Worm (Caenorhabditis elegans): ENCODE results near the gene CC8.3.

CC8.3 gene

ce11 chrIV:3621805-3622355 is 20.2 kb downstream of the CC8.3 start:
- TF ChIP-seq ceh-13 (GFP tag; optimal IDR thresholded peaks at IDR 0.05): no peak
- no peak for TF ChIP-seq tbx-11 (GFP tag; IDR thresholded peaks at IDR 0.05)
- no peak for TF ChIP-seq F13C5.2 (tag; optimal IDR thresholded peaks at IDR 0.05)
- TF ChIP-seq scrt-1 (GFP tag; IDR thresholded peaks at IDR 0.05): no peak
- no peak for TF ChIP-seq hnd-1 (tag; optimal IDR thresholded peaks at IDR 0.05)
- TF ChIP-seq aly-1 (tag; optimal IDR thresholded peaks at IDR 0.05): no peak
- no peak for TF ChIP-seq ama-1 (optimal IDR thresholded peaks at IDR 0.05)
- no peak for TF ChIP-seq ceh-36 (tag; optimal IDR thresholded peaks at IDR 0.05)
- no peak for TF ChIP-seq tra-4 (tag; optimal IDR thresholded peaks at IDR 0.05)
- no peak for TF ChIP-seq B0310.2 (tag; optimal IDR thresholded peaks at IDR 0.05)
- TF ChIP-seq ets-7 (tag; optimal IDR thresholded peaks at IDR 0.05): no peak
- TF ChIP-seq hmg-4 (GFP tag; optimal IDR thresholded peaks at IDR 0.05): no peak
- no peak for TF ChIP-seq tbx-37 (GFP tag; conservative IDR thresholded peaks at IDR 0.05)
- no peak for TF ChIP-seq pes-1 (GFP tag; IDR thresholded peaks at IDR 0.05)
- TF ChIP-seq sea-1 (GFP tag; conservative IDR thresholded peaks at IDR 0.05): no peak

- TF ChIP-seq ama-1 (optimal IDR thresholded peaks at IDR 0.05): no peak
- no peak for TF ChIP-seq hmbx-1 (tag; optimal IDR thresholded peaks at IDR 0.05)
- TF ChIP-seq F13C5.2 (tag; optimal IDR thresholded peaks at IDR 0.05): no peak
- no peak for TF ChIP-seq ceh-36 (tag; optimal IDR thresholded peaks at IDR 0.05)
Observed at ce11 chrIV:3618719-3619118, 23.4 kb downstream of the CC8.3 start.

ce11 chrIV:3613022-3613605 is 29.0 kb downstream of the CC8.3 start, which contains the start of gene ltah-1.2:
ltah-1.2 (minus strand) TSS chrIV:3613072.
- TF ChIP-seq tra-4 (tag; optimal IDR thresholded peaks at IDR 0.05) (no peak), sea-1 (GFP tag; conservative IDR thresholded peaks at IDR 0.05) (no peak), ama-1 (optimal IDR thresholded peaks at IDR 0.05) (no peak), hmbx-1 (tag; optimal IDR thresholded peaks at IDR 0.05) (no peak)

ce11 chrIV:3611845-3612244 is 30.2 kb downstream of the CC8.3 start:
- TF ChIP-seq pes-1 (GFP tag; IDR thresholded peaks at IDR 0.05): no peak

- TF ChIP-seq hnd-1 (tag; optimal IDR thresholded peaks at IDR 0.05): no peak
- TF ChIP-seq hmbx-1 (tag; optimal IDR thresholded peaks at IDR 0.05): no peak
- TF ChIP-seq flt-1 (GFP tag; IDR thresholded peaks at IDR 0.05): no peak
- no peak for TF ChIP-seq pes-1 (GFP tag; IDR thresholded peaks at IDR 0.05)
- no peak for TF ChIP-seq F13C5.2 (tag; optimal IDR thresholded peaks at IDR 0.05)
- TF ChIP-seq tbx-37 (GFP tag; conservative IDR thresholded peaks at IDR 0.05): no peak
- TF ChIP-seq hmg-4 (GFP tag; optimal IDR thresholded peaks at IDR 0.05): no peak
- no peak for TF ChIP-seq sea-1 (GFP tag; conservative IDR thresholded peaks at IDR 0.05)
- TF ChIP-seq aly-1 (tag; optimal IDR thresholded peaks at IDR 0.05): no peak
- TF ChIP-seq tbx-11 (GFP tag; IDR thresholded peaks at IDR 0.05): no peak
- no peak for TF ChIP-seq ets-7 (tag; optimal IDR thresholded peaks at IDR 0.05)
- no peak for TF ChIP-seq ceh-36 (tag; optimal IDR thresholded peaks at IDR 0.05)
- TF ChIP-seq ceh-13 (GFP tag; optimal IDR thresholded peaks at IDR 0.05): no peak
- TF ChIP-seq scrt-1 (GFP tag; IDR thresholded peaks at IDR 0.05): no peak
- TF ChIP-seq B0310.2 (tag; optimal IDR thresholded peaks at IDR 0.05): no peak
- TF ChIP-seq ama-1 (optimal IDR thresholded peaks at IDR 0.05): no peak
- TF ChIP-seq tra-4 (tag; optimal IDR thresholded peaks at IDR 0.05): no peak
Observed at ce11 chrIV:3610987-3611386, 31.1 kb downstream of the CC8.3 start.

ce11 chrIV:3608547-3609222 is 33.4 kb downstream of the CC8.3 start:
- no peak for TF ChIP-seq hmbx-1 (tag; optimal IDR thresholded peaks at IDR 0.05)
- TF ChIP-seq hmg-4 (GFP tag; optimal IDR thresholded peaks at IDR 0.05): no peak
- TF ChIP-seq aly-1 (tag; optimal IDR thresholded peaks at IDR 0.05): no peak
- TF ChIP-seq ceh-36 (tag; optimal IDR thresholded peaks at IDR 0.05): peak; percentile 89
- TF ChIP-seq ama-1 (optimal IDR thresholded peaks at IDR 0.05): no peak
- TF ChIP-seq scrt-1 (GFP tag; IDR thresholded peaks at IDR 0.05): no peak

- no peak for TF ChIP-seq tra-4 (tag; optimal IDR thresholded peaks at IDR 0.05)
- no peak for TF ChIP-seq hmg-4 (GFP tag; optimal IDR thresholded peaks at IDR 0.05)
- TF ChIP-seq flt-1 (GFP tag; IDR thresholded peaks at IDR 0.05): no peak
- no peak for TF ChIP-seq scrt-1 (GFP tag; IDR thresholded peaks at IDR 0.05)
- no peak for TF ChIP-seq pes-1 (GFP tag; IDR thresholded peaks at IDR 0.05)
- no peak for TF ChIP-seq hmbx-1 (tag; optimal IDR thresholded peaks at IDR 0.05)
- TF ChIP-seq tbx-11 (GFP tag; IDR thresholded peaks at IDR 0.05): no peak
- TF ChIP-seq ets-7 (tag; optimal IDR thresholded peaks at IDR 0.05): no peak
- no peak for TF ChIP-seq ama-1 (optimal IDR thresholded peaks at IDR 0.05)
- TF ChIP-seq B0310.2 (tag; optimal IDR thresholded peaks at IDR 0.05): no peak
- no peak for TF ChIP-seq ceh-13 (GFP tag; optimal IDR thresholded peaks at IDR 0.05)
- TF ChIP-seq hnd-1 (tag; optimal IDR thresholded peaks at IDR 0.05): no peak
- TF ChIP-seq aly-1 (tag; optimal IDR thresholded peaks at IDR 0.05): no peak
- no peak for TF ChIP-seq sea-1 (GFP tag; conservative IDR thresholded peaks at IDR 0.05)
- no peak for TF ChIP-seq tbx-37 (GFP tag; conservative IDR thresholded peaks at IDR 0.05)
Observed at ce11 chrIV:3606285-3606834, 35.7 kb downstream of the CC8.3 start, which contains the start of the genes Y37E11B.10 and kgb-2. Y37E11B.10 (minus strand) TSS chrIV:3606466. kgb-2 (plus strand) TSS chrIV:3606784.

ce11 chrIV:3604104-3604503 is 38.0 kb downstream of the CC8.3 start:
- no peak for TF ChIP-seq sea-1 (GFP tag; conservative IDR thresholded peaks at IDR 0.05)
- no peak for TF ChIP-seq F13C5.2 (tag; optimal IDR thresholded peaks at IDR 0.05)
- no peak for TF ChIP-seq ama-1 (optimal IDR thresholded peaks at IDR 0.05)
- no peak for TF ChIP-seq ceh-36 (tag; optimal IDR thresholded peaks at IDR 0.05)
- no peak for TF ChIP-seq hmg-4 (GFP tag; optimal IDR thresholded peaks at IDR 0.05)
- no peak for TF ChIP-seq scrt-1 (GFP tag; IDR thresholded peaks at IDR 0.05)
- no peak for TF ChIP-seq pes-1 (GFP tag; IDR thresholded peaks at IDR 0.05)
- no peak for TF ChIP-seq flt-1 (GFP tag; IDR thresholded peaks at IDR 0.05)
- no peak for TF ChIP-seq B0310.2 (tag; optimal IDR thresholded peaks at IDR 0.05)
- no peak for TF ChIP-seq aly-1 (tag; optimal IDR thresholded peaks at IDR 0.05)
- no peak for TF ChIP-seq tbx-37 (GFP tag; conservative IDR thresholded peaks at IDR 0.05)
- TF ChIP-seq ets-7 (tag; optimal IDR thresholded peaks at IDR 0.05): no peak
- no peak for TF ChIP-seq ceh-13 (GFP tag; optimal IDR thresholded peaks at IDR 0.05)
- TF ChIP-seq tbx-11 (GFP tag; IDR thresholded peaks at IDR 0.05): no peak
- TF ChIP-seq hmbx-1 (tag; optimal IDR thresholded peaks at IDR 0.05): no peak
- TF ChIP-seq tra-4 (tag; optimal IDR thresholded peaks at IDR 0.05): no peak
